Worm (Caenorhabditis elegans): ENCODE results near the gene cest-12.

ce11 chrIII:12107441-12107840 lies at the start of gene cest-12, which contains the start of gene lonp-2:
- TF ChIP-seq nfya-1 (tag; optimal IDR thresholded peaks at IDR 0.05; ENCODE audit: borderline replicate concordance, insufficient read depth) (no peak), unc-62 (GFP tag; optimal IDR thresholded peaks at IDR 0.05) (no peak), lin-35 (GFP tag; optimal IDR thresholded peaks at IDR 0.05) (no peak), athp-1 (tag; optimal IDR thresholded peaks at IDR 0.05) (no peak), tbp1 (GFP tag; optimal IDR thresholded peaks at IDR 0.05) (no peak), madf-10 (tag; optimal IDR thresholded peaks at IDR 0.05) (no peak)

All from whole organism, young adult.